Fruit fly (Drosophila melanogaster) whole organism, embryonic: ENCODE results near the gene CG17646.

Experiments
- CG10267 ChIP-seq: fragments of 200-800 bp; sonication (Bioruptor generic); optimal IDR thresholded peaks from 2 replicates; lab custom pipeline; 2018; ENCODE audit warnings: missing biosample characterization, mild to moderate bottlenecking, missing genetic modification characterization, moderate library complexity
- CG11093 ChIP-seq: fragments of 200-800 bp; sonication (Bioruptor generic); IDR thresholded peaks from 3 replicates; pipeline ENCODE4 v1.3.6; 2022; ENCODE audit warnings: missing biosample characterization, missing genetic modification characterization
- CG11723 ChIP-seq: fragments of 200-800 bp; sonication (Bioruptor generic); optimal IDR thresholded peaks from 2 replicates; lab custom pipeline; 2017; ENCODE audit warnings: missing biosample characterization, mild to moderate bottlenecking, missing genetic modification characterization
- CG1233 ChIP-seq: fragments of 200-800 bp; sonication (Bioruptor generic); optimal IDR thresholded peaks from 4 replicates; lab custom pipeline; 2018; ENCODE audit warnings: missing biosample characterization, mild to moderate bottlenecking, missing genetic modification characterization
- CG13287 ChIP-seq: fragments of 200-800 bp; sonication (Bioruptor generic); IDR thresholded peaks from 2 replicates; pipeline ENCODE4 v1.3.6; 2022; ENCODE audit warnings: missing biosample characterization, missing genetic modification characterization; ENCODE audit not compliant: partially characterized antibody
- CG13296 ChIP-seq: fragments of 200-800 bp; sonication (Bioruptor generic); optimal IDR thresholded peaks from 3 replicates; lab custom pipeline; 2018; ENCODE audit warnings: missing biosample characterization, mild to moderate bottlenecking, missing genetic modification characterization
- CG14710 ChIP-seq: fragments of 200-800 bp; sonication (Bioruptor generic); optimal IDR thresholded peaks from 3 replicates; lab custom pipeline; 2019; ENCODE audit warnings: missing biosample characterization, mild to moderate bottlenecking, missing genetic modification characterization, moderate library complexity
- CG15011 ChIP-seq: fragments of 200-800 bp; sonication (Bioruptor generic); optimal IDR thresholded peaks from 3 replicates; lab custom pipeline; 2018; ENCODE audit warnings: missing biosample characterization, mild to moderate bottlenecking, missing genetic modification characterization
- CG1603 ChIP-seq: fragments of 200-800 bp; sonication (Bioruptor generic); optimal IDR thresholded peaks from 2 replicates; lab custom pipeline; 2019; ENCODE audit warnings: missing biosample characterization, mild to moderate bottlenecking, missing genetic modification characterization, moderate library complexity
- CG17186 ChIP-seq: fragments of 200-800 bp; sonication (Bioruptor generic); optimal IDR thresholded peaks from 3 replicates; lab custom pipeline; 2017; ENCODE audit warnings: missing biosample characterization, missing genetic modification reagents, missing genetic modification characterization
- CG1792 ChIP-seq: fragments of 200-800 bp; sonication (Bioruptor generic); optimal IDR thresholded peaks from 2 replicates; lab custom pipeline; 2016; ENCODE audit warnings: missing biosample characterization, missing genetic modification characterization
- CG34422 ChIP-seq: fragments of 200-800 bp; sonication (Bioruptor generic); IDR thresholded peaks from 3 replicates; pipeline ENCODE4 v1.3.6; 2022; ENCODE audit warnings: missing biosample characterization, missing genetic modification characterization
- CG3995 ChIP-seq: fragments of 200-800 bp; sonication (Bioruptor generic); optimal IDR thresholded peaks from 3 replicates; lab custom pipeline; 2016; ENCODE audit warnings: missing biosample characterization, missing genetic modification characterization
- CG4404 ChIP-seq: fragments of 200-800 bp; sonication (Bioruptor generic); IDR thresholded peaks from 2 replicates; pipeline ENCODE4 v1.3.6; 2022; ENCODE audit warnings: missing biosample characterization, missing genetic modification characterization
- CG6791 ChIP-seq: fragments of 200-800 bp; sonication (Bioruptor generic); IDR thresholded peaks from 3 replicates; pipeline ENCODE4 v1.3.6; 2022; ENCODE audit warnings: missing biosample characterization, missing genetic modification characterization; ENCODE audit not compliant: partially characterized antibody
- CG7928 ChIP-seq: fragments of 200-800 bp; sonication (Bioruptor generic); optimal IDR thresholded peaks from 2 replicates; lab custom pipeline; 2017; ENCODE audit warnings: missing biosample characterization, mild to moderate bottlenecking, missing genetic modification characterization
- CG8089 ChIP-seq: fragments of 200-800 bp; sonication (Bioruptor generic); optimal IDR thresholded peaks from 3 replicates; lab custom pipeline; 2016; ENCODE audit warnings: missing biosample characterization, missing genetic modification characterization
- CTCF ChIP-seq: fragments of 200-800 bp; sonication (Bioruptor generic); optimal IDR thresholded peaks from 2 replicates; lab custom pipeline; 2017; ENCODE audit warnings: missing biosample characterization, mild to moderate bottlenecking, missing genetic modification characterization, moderate library complexity
- Camta ChIP-seq: fragments of 200-800 bp; sonication (Bioruptor generic); optimal IDR thresholded peaks from 2 replicates; lab custom pipeline; 2016; ENCODE audit warnings: missing biosample characterization, missing genetic modification characterization
- Deaf1 ChIP-seq: fragments of 200-800 bp; optimal IDR thresholded peaks from 3 replicates; lab custom pipeline; 2019; ENCODE audit warnings: missing biosample characterization, mild to moderate bottlenecking, missing genetic modification characterization, moderate library complexity
- Dp ChIP-seq: fragments of 200-800 bp; sonication (Bioruptor generic); optimal IDR thresholded peaks from 2 replicates; lab custom pipeline; 2018; ENCODE audit warnings: missing biosample characterization, mild to moderate bottlenecking, missing genetic modification characterization, moderate library complexity
- E2f2 ChIP-seq: fragments of 200-800 bp; sonication (Bioruptor generic); IDR thresholded peaks from 2 replicates; pipeline ENCODE4 v1.3.6; 2022; ENCODE audit warnings: missing biosample characterization, missing genetic modification characterization
- Gug ChIP-seq: fragments of 200-800 bp; sonication (Bioruptor generic); IDR thresholded peaks from 4 replicates; pipeline ENCODE4 v1.3.6; 2022; ENCODE audit warnings: missing biosample characterization, missing genetic modification characterization
- Hey ChIP-seq: fragments of 200-800 bp; sonication (Bioruptor generic); optimal IDR thresholded peaks from 3 replicates; lab custom pipeline; 2018; ENCODE audit warnings: missing biosample characterization, mild to moderate bottlenecking, missing genetic modification characterization
- MBD-R2 ChIP-seq: fragments of 200-800 bp; sonication (Bioruptor generic); IDR thresholded peaks from 2 replicates; pipeline ENCODE4 v1.3.6; 2022; ENCODE audit warnings: missing biosample characterization, missing genetic modification characterization
- Max ChIP-seq: fragments of 200-800 bp; sonication (Bioruptor generic); optimal IDR thresholded peaks from 2 replicates; lab custom pipeline; 2016; ENCODE audit warnings: missing biosample characterization, mild to moderate bottlenecking, missing genetic modification characterization
- Oli ChIP-seq: fragments of 200-800 bp; sonication (Bioruptor generic); optimal IDR thresholded peaks from 2 replicates; lab custom pipeline; 2018; ENCODE audit warnings: missing biosample characterization, mild to moderate bottlenecking, missing genetic modification characterization, moderate library complexity
- PHDP ChIP-seq: fragments of 200-800 bp; sonication (Bioruptor generic); optimal IDR thresholded peaks from 3 replicates; lab custom pipeline; 2018; ENCODE audit warnings: missing biosample characterization, mild to moderate bottlenecking, missing genetic modification characterization, moderate library complexity
- Rfx ChIP-seq: fragments of 200-800 bp; sonication (Bioruptor generic); IDR thresholded peaks from 2 replicates; pipeline ENCODE4 v1.3.6; 2022; ENCODE audit warnings: missing biosample characterization, missing genetic modification characterization
- Xrp1 ChIP-seq: fragments of 200-800 bp; sonication (Bioruptor generic); IDR thresholded peaks from 2 replicates; pipeline ENCODE4 v1.3.6; 2022; ENCODE audit warnings: missing biosample characterization, missing genetic modification characterization
- YL-1 ChIP-seq: fragments of 200-800 bp; sonication (Bioruptor generic); optimal IDR thresholded peaks from 3 replicates; lab custom pipeline; 2017; ENCODE audit warnings: missing biosample characterization, mild to moderate bottlenecking, missing genetic modification characterization
- ash1 ChIP-seq: fragments of 200-800 bp; sonication (Bioruptor generic); optimal IDR thresholded peaks from 2 replicates; lab custom pipeline; 2018; ENCODE audit warnings: missing biosample characterization, mild to moderate bottlenecking, missing genetic modification characterization
- cg ChIP-seq: fragments of 200-800 bp; sonication (Bioruptor generic); optimal IDR thresholded peaks from 3 replicates; lab custom pipeline; 2019; ENCODE audit warnings: missing biosample characterization, mild to moderate bottlenecking, missing genetic modification characterization, moderate library complexity
- corto ChIP-seq: fragments of 200-800 bp; sonication (Bioruptor generic); optimal IDR thresholded peaks from 2 replicates; lab custom pipeline; 2016; ENCODE audit warnings: missing biosample characterization, mild to moderate bottlenecking, missing genetic modification characterization, moderate library complexity
- crp ChIP-seq, 2 experiments: fragments of 200-800 bp; sonication (Bioruptor generic); optimal IDR thresholded peaks; 2 replicates in 1 of 2; 3 replicates in 1 of 2; lab custom pipeline; 2017; ENCODE audit warnings: missing biosample characterization in 2 of 2, missing genetic modification characterization in 2 of 2, mild to moderate bottlenecking in 1 of 2, moderate library complexity in 1 of 2
- dm ChIP-seq: fragments of 200-800 bp; sonication (Bioruptor generic); optimal IDR thresholded peaks from 3 replicates; lab custom pipeline; 2016; ENCODE audit warnings: missing biosample characterization, missing genetic modification characterization
- ftz-f1 ChIP-seq: fragments of 200-800 bp; sonication (Bioruptor generic); optimal IDR thresholded peaks from 2 replicates; lab custom pipeline; 2016; ENCODE audit warnings: missing biosample characterization, missing genetic modification characterization
- grn ChIP-seq: fragments of 200-800 bp; sonication (Bioruptor generic); optimal IDR thresholded peaks from 3 replicates; lab custom pipeline; 2017; ENCODE audit warnings: missing biosample characterization, missing genetic modification characterization
- insv ChIP-seq, 2 experiments: fragments of 200-800 bp; sonication (Bioruptor generic); optimal IDR thresholded peaks; 3 replicates each; lab custom pipeline; 2016 to 2018; ENCODE audit warnings: missing biosample characterization in 2 of 2, missing genetic modification characterization in 2 of 2
- inv ChIP-seq: fragments of 200-800 bp; sonication (Bioruptor generic); IDR thresholded peaks from 2 replicates; pipeline ENCODE4 v1.3.6; 2022; ENCODE audit warnings: missing biosample characterization, missing genetic modification characterization; ENCODE audit not compliant: partially characterized antibody
- knrl ChIP-seq: fragments of 200-800 bp; sonication (Bioruptor generic); IDR thresholded peaks from 3 replicates; pipeline ENCODE4 v1.3.6; 2022; ENCODE audit warnings: missing biosample characterization, missing genetic modification characterization; ENCODE audit not compliant: partially characterized antibody
- nau ChIP-seq: fragments of 200-800 bp; sonication (Bioruptor generic); optimal IDR thresholded peaks from 3 replicates; lab custom pipeline; 2017; ENCODE audit warnings: missing biosample characterization, mild to moderate bottlenecking, missing genetic modification characterization, missing genetic modification reagents
- nerfin-2 ChIP-seq: fragments of 200-800 bp; sonication (Bioruptor generic); IDR thresholded peaks from 2 replicates; pipeline ENCODE4 v1.3.6; 2022; ENCODE audit warnings: missing biosample characterization, missing genetic modification characterization; ENCODE audit not compliant: partially characterized antibody
- psq ChIP-seq: fragments of 200-800 bp; sonication (Bioruptor generic); optimal IDR thresholded peaks from 2 replicates; lab custom pipeline; 2017; ENCODE audit warnings: missing biosample characterization, missing genetic modification characterization
- seq ChIP-seq: fragments of 200-800 bp; sonication (Bioruptor generic); IDR thresholded peaks from 2 replicates; pipeline ENCODE4 v1.3.6; 2022; ENCODE audit warnings: missing biosample characterization, missing genetic modification characterization
- slbo ChIP-seq: fragments of 200-800 bp; sonication (Bioruptor generic); IDR thresholded peaks from 2 replicates; pipeline ENCODE4 v1.3.6; 2022; ENCODE audit warnings: missing biosample characterization, missing genetic modification characterization
- sna ChIP-seq: fragments of 200-800 bp; sonication (Bioruptor generic); IDR thresholded peaks from 2 replicates; pipeline ENCODE4 v1.3.6; 2022; ENCODE audit warnings: missing biosample characterization, missing genetic modification characterization; ENCODE audit not compliant: partially characterized antibody
- tll ChIP-seq, 2 experiments: fragments of 200-800 bp in 1 of 2; fragments of >200 bp in 1 of 2; sonication (Bioruptor generic) in 1 of 2; optimal IDR thresholded peaks; 2 replicates each; lab custom pipeline; 2017 to 2019; ENCODE audit warnings: missing biosample characterization in 2 of 2, missing genetic modification characterization in 2 of 2, mild to moderate bottlenecking in 1 of 2, moderate library complexity in 1 of 2
- trem ChIP-seq: fragments of 200-800 bp; optimal IDR thresholded peaks from 3 replicates; lab custom pipeline; 2019; ENCODE audit warnings: missing biosample characterization, mild to moderate bottlenecking, missing genetic modification characterization, moderate library complexity
- twi ChIP-seq: fragments of 200-800 bp; optimal IDR thresholded peaks from 2 replicates; lab custom pipeline; 2019; ENCODE audit warnings: missing biosample characterization, mild to moderate bottlenecking, missing genetic modification characterization, moderate library complexity
- vvl ChIP-seq: fragments of 200-800 bp; sonication (Bioruptor generic); IDR thresholded peaks from 2 replicates; pipeline ENCODE4 v1.3.6; 2022; ENCODE audit warnings: missing biosample characterization, missing genetic modification characterization

CG17646 gene

DNA sequence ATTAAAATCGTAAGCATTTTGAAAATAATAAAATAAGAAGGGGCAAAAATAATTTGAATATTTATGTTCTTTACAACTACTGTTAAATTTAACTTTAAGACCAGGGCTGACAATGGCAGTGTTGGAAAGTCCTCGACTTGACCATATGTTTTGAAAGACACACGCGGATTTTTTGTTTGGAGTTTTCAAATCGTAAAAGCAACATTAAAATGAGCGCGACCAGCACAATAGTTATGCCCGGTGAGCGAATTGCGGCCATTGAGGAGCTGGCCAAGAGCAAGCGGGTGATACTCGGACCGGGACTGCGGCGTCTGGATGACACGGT is 3.7 kb upstream of the CG17646 start, which contains the start of gene Rrp40:
Gene Rrp40 (plus strand): TSS at position 113 of the 325 bp plus-strand sequence.
- TF ChIP-seq CG1792 (GFP tag; lab: Kevin White, UChicago), result no peak
- peak; percentile 5 for TF ChIP-seq CG3995 (GFP tag; lab: Kevin White, UChicago)
- no peak for TF ChIP-seq PHDP (tag; lab: Kevin White, UChicago)
- 0 out of 2 replicates have a peak, but pooled peaks have one; percentile 22 for TF ChIP-seq sna
- no peak for TF ChIP-seq insv (GFP tag; optimal IDR thresholded peaks at IDR 0.05; lab: Kevin White, UChicago)
- no peak for TF ChIP-seq Deaf1
- peak; percentile 85 for TF ChIP-seq E2f2 (GFP tag; lab: Robert Waterston, UW)
- TF ChIP-seq CG15011 (GFP tag; lab: Kevin White, UChicago), result no peak
- no peak for TF ChIP-seq CG13296 (GFP tag; lab: Kevin White, UChicago)
- TF ChIP-seq MBD-R2, result peak; percentile 74
- no peak for TF ChIP-seq Hey (tag; lab: Kevin White, UChicago)
- no peak for TF ChIP-seq YL-1 (GFP tag; lab: Kevin White, UChicago)
- peak; percentile 13 for TF ChIP-seq Oli (tag; lab: Kevin White, UChicago)
- TF ChIP-seq CG11093, result no peak
- peak; percentile 38 for TF ChIP-seq CG17186 (GFP tag; lab: Kevin White, UChicago)
- TF ChIP-seq dm (GFP tag; lab: Kevin White, UChicago), result peak; percentile 66
- TF ChIP-seq nau (GFP tag; lab: Kevin White, UChicago), result no peak
- no peak for TF ChIP-seq CG8089
- peak in 1 of 2 experiments; percentile 54 for TF ChIP-seq tll (GFP tag; optimal IDR thresholded peaks at IDR 0.05; lab: Kevin White, UChicago)
- TF ChIP-seq Dp (GFP tag; lab: Kevin White, UChicago), result peak; percentile 82
- peak; percentile 17; the same call in 1 of the 2 replicates for TF ChIP-seq slbo (GFP tag; lab: Robert Waterston, UW)
- no peak for TF ChIP-seq Gug
- peak; percentile 14 for TF ChIP-seq trem (tag; lab: Kevin White, UChicago)
- TF ChIP-seq vvl (GFP tag; lab: Robert Waterston, UW), result peak; percentile 48
- peak; percentile 12 for TF ChIP-seq CTCF (GFP tag; lab: Kevin White, UChicago)
- TF ChIP-seq CG6791 (GFP tag; lab: Robert Waterston, UW), result 0 out of 3 replicates have a peak, but pooled peaks have one; percentile 8
- TF ChIP-seq CG1603 (tag; lab: Kevin White, UChicago), result peak; percentile 33
- no peak for TF ChIP-seq ftz-f1 (GFP tag; lab: Kevin White, UChicago)
- no peak for TF ChIP-seq CG11723 (GFP tag; lab: Kevin White, UChicago)
- TF ChIP-seq twi, result peak; percentile 50
- TF ChIP-seq knrl (GFP tag; lab: Robert Waterston, UW), result no peak
- TF ChIP-seq Rfx (GFP tag; lab: Robert Waterston, UW), result 0 out of 2 replicates have a peak, but pooled peaks have one; percentile 7
- TF ChIP-seq corto (GFP tag; lab: Kevin White, UChicago), result no peak
- peak; percentile 49 for TF ChIP-seq cg (GFP tag; lab: Kevin White, UChicago)
- peak; percentile 94 for TF ChIP-seq CG10267
- no peak for TF ChIP-seq Xrp1 (GFP tag; lab: Robert Waterston, UW)
- no peak for TF ChIP-seq seq
- TF ChIP-seq inv, result no peak
- peak; percentile 4 for TF ChIP-seq CG14710 (tag; lab: Kevin White, UChicago)
- TF ChIP-seq CG7928, result peak; percentile 91
- no peak for TF ChIP-seq psq (GFP tag; lab: Kevin White, UChicago)
- peak; percentile 55 to 96 for TF ChIP-seq crp (GFP tag; optimal IDR thresholded peaks at IDR 0.05; lab: Kevin White, UChicago)
- no peak for TF ChIP-seq CG1233 (GFP tag; lab: Kevin White, UChicago)
- no peak for TF ChIP-seq ash1 (GFP tag; lab: Kevin White, UChicago)
- no peak for TF ChIP-seq CG4404
- peak; percentile 21; the same call in 1 of the 2 replicates for TF ChIP-seq CG13287 (GFP tag; lab: Robert Waterston, UW)
- TF ChIP-seq Max (GFP tag; lab: Kevin White, UChicago), result peak; percentile 3
- peak; percentile 38; the same call in 1 of the 3 replicates for TF ChIP-seq CG34422
- TF ChIP-seq grn (GFP tag; lab: Kevin White, UChicago), result no peak
- TF ChIP-seq nerfin-2 (GFP tag; lab: Robert Waterston, UW), result no peak
- TF ChIP-seq Camta (GFP tag; lab: Kevin White, UChicago), result no peak
